Fruit fly (Drosophila melanogaster): ENCODE results near the gene Dpy-30L2.

DNA sequence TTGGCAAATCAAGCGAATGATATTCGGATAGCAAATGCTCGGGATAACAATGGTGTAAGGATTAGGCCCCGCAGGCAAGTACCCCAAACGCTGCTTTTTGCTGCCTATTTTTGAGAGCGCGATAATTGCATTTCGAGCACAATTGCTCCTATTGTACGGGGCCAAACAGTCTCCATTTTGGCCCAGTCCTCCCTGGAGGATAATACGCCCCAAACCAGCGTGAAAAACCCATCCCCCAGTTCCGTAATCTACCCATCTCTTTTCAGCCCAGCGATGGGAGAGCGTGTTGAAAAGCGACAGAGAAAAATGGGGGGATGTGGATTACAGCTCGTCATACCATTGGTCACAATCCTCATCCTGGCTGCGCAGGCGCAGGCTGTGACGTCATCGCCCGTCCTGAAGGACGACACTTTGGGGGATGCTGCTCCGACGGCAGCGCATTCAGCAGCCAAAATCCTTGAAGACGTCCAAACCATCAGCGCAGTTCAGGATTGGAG lies 41.2 kb upstream of the Dpy-30L2 start, which contains the start of gene Gad1:
- TF ChIP-seq CG30020 (tag; optimal IDR thresholded peaks at IDR 0.05) (no peak), fru (optimal IDR thresholded peaks at IDR 0.05) (no peak), Six4 (GFP tag; optimal IDR thresholded peaks at IDR 0.05) (no peak), Atf-2 (GFP tag; optimal IDR thresholded peaks at IDR 0.05) (no peak), psq (GFP tag; optimal IDR thresholded peaks at IDR 0.05) (no peak), CG17802 (tag; optimal IDR thresholded peaks at IDR 0.05) (no peak), CG17912 (GFP tag; optimal IDR thresholded peaks at IDR 0.05) (no peak), usp (GFP tag; optimal IDR thresholded peaks at IDR 0.05) (no peak), Hey (tag; optimal IDR thresholded peaks at IDR 0.05) (no peak), CG13775 (GFP tag; optimal IDR thresholded peaks at IDR 0.05) (no peak), sens (GFP tag) (no peak), CG13894 (tag; optimal IDR thresholded peaks at IDR 0.05) (no peak), CG15514 (GFP tag; optimal IDR thresholded peaks at IDR 0.05) (no peak)

All from whole organism, embryonic.